Worm (Caenorhabditis elegans) whole organism, young adult: ENCODE data around the gene col-73.

Experiments
- C06A6.2 ChIP-seq: fragments of 200-800 bp; sonication (Bioruptor generic); conservative IDR thresholded peaks from 2 replicates; pipeline ENCODE4 v1.3.6; 2022; ENCODE audit warnings: missing genetic modification characterization, missing compliant biosample characterization
- C17E4.6 ChIP-seq: fragments of 200-800 bp; sonication (Bioruptor generic); IDR thresholded peaks from 2 replicates; pipeline ENCODE4 v1.3.6; 2022; ENCODE audit warnings: missing genetic modification reagents, missing genetic modification characterization, missing compliant biosample characterization
- F10E7.11 ChIP-seq: sonication (generic microtip); optimal IDR thresholded peaks from 2 replicates; lab custom pipeline; 2017; ENCODE audit warnings: mild to moderate bottlenecking, missing genetic modification characterization, moderate library complexity, missing compliant biosample characterization
- F23B12.7 ChIP-seq: sonication (generic microtip); optimal IDR thresholded peaks from 2 replicates; lab custom pipeline; 2017; ENCODE audit warnings: missing genetic modification characterization, mild to moderate bottlenecking, missing compliant biosample characterization, antibody characterized with exemption, moderate library complexity; ENCODE audit not compliant: insufficient read depth
- F52B5.7 ChIP-seq: sonication (generic microtip); optimal IDR thresholded peaks from 2 replicates; lab custom pipeline; 2016; ENCODE audit warnings: mild to moderate bottlenecking, missing genetic modification characterization, missing compliant biosample characterization
- F55B11.4 ChIP-seq: sonication (generic microtip); optimal IDR thresholded peaks from 2 replicates; lab custom pipeline; 2016; ENCODE audit warnings: missing compliant biosample characterization, missing genetic modification characterization, borderline replicate concordance; ENCODE audit not compliant: insufficient read depth
- F57A8.1 ChIP-seq: fragments of 200-800 bp; sonication (Bioruptor generic); optimal IDR thresholded peaks from 2 replicates; lab custom pipeline; 2018; ENCODE audit warnings: mild to moderate bottlenecking, missing genetic modification characterization, moderate library complexity, missing compliant biosample characterization
- F57C9.4 ChIP-seq: sonication (generic microtip); optimal IDR thresholded peaks from 2 replicates; lab custom pipeline; 2017; ENCODE audit warnings: mild to moderate bottlenecking, missing genetic modification characterization, missing compliant biosample characterization
- Y53F4B.3 ChIP-seq: fragments of 200-800 bp; sonication (Bioruptor generic); IDR thresholded peaks from 2 replicates; pipeline ENCODE4 v1.3.6; 2022; ENCODE audit warnings: missing genetic modification reagents, missing genetic modification characterization, missing compliant biosample characterization
- Y53G8AR.9 ChIP-seq: fragments of 200-800 bp; sonication (Bioruptor generic); conservative IDR thresholded peaks from 2 replicates; pipeline ENCODE4 v1.3.6; 2022; ENCODE audit warnings: missing genetic modification reagents, missing genetic modification characterization, missing compliant biosample characterization
- Y79H2A.3 ChIP-seq: fragments of 200-800 bp; sonication (Bioruptor generic); conservative IDR thresholded peaks from 2 replicates; pipeline ENCODE4 v1.3.6; 2022; ENCODE audit warnings: missing genetic modification reagents, missing genetic modification characterization, missing compliant biosample characterization
- akir-1 ChIP-seq: fragments of 200-800 bp; sonication (Bioruptor generic); optimal IDR thresholded peaks from 2 replicates; lab custom pipeline; 2018; ENCODE audit warnings: mild to moderate bottlenecking, missing genetic modification characterization, moderate library complexity, missing compliant biosample characterization
- aptf-3 ChIP-seq: fragments of 200-800 bp; sonication (Bioruptor generic); IDR thresholded peaks from 2 replicates; pipeline ENCODE4 v1.3.6; 2022; ENCODE audit warnings: missing genetic modification characterization, missing compliant biosample characterization
- atf-7 ChIP-seq: sonication (generic microtip); optimal IDR thresholded peaks from 2 replicates; lab custom pipeline; 2017; ENCODE audit warnings: mild to moderate bottlenecking, missing genetic modification characterization, missing compliant biosample characterization
- athp-1 ChIP-seq: sonication (generic microtip); optimal IDR thresholded peaks from 2 replicates; lab custom pipeline; 2017; ENCODE audit warnings: mild to moderate bottlenecking, missing genetic modification characterization, missing compliant biosample characterization
- attf-3 ChIP-seq: fragments of 200-800 bp; sonication (Bioruptor generic); conservative IDR thresholded peaks from 2 replicates; pipeline ENCODE4 v1.3.6; 2022; ENCODE audit warnings: missing genetic modification reagents, missing genetic modification characterization, missing compliant biosample characterization
- attf-6 ChIP-seq: fragments of 200-800 bp; sonication (Bioruptor generic); IDR thresholded peaks from 2 replicates; pipeline ENCODE4 v1.3.6; 2022; ENCODE audit warnings: missing genetic modification reagents, missing genetic modification characterization, missing compliant biosample characterization
- ceh-40 ChIP-seq: fragments of 200-800 bp; sonication (Bioruptor generic); IDR thresholded peaks from 2 replicates; pipeline ENCODE4 v1.3.6; 2022; ENCODE audit warnings: missing genetic modification characterization, missing compliant biosample characterization
- ceh-58 ChIP-seq: fragments of 200-800 bp; sonication (Bioruptor generic); IDR thresholded peaks from 2 replicates; pipeline ENCODE4 v1.3.6; 2022; ENCODE audit warnings: missing genetic modification characterization, missing compliant biosample characterization
- ceh-79 ChIP-seq: sonication (generic microtip); optimal IDR thresholded peaks from 2 replicates; lab custom pipeline; 2017; ENCODE audit warnings: mild to moderate bottlenecking, missing genetic modification characterization, missing compliant biosample characterization
- ceh-91 ChIP-seq: fragments of 200-800 bp; sonication (Bioruptor generic); IDR thresholded peaks from 2 replicates; pipeline ENCODE4 v1.3.6; 2022; ENCODE audit warnings: missing genetic modification reagents, missing genetic modification characterization, missing compliant biosample characterization
- dox-1 ChIP-seq: fragments of 200-800 bp; sonication (Bioruptor generic); IDR thresholded peaks from 2 replicates; pipeline ENCODE4 v1.3.6; 2022; ENCODE audit warnings: missing genetic modification reagents, missing genetic modification characterization, missing compliant biosample characterization
- dpff-1 ChIP-seq: sonication (generic microtip); optimal IDR thresholded peaks from 2 replicates; lab custom pipeline; 2017; ENCODE audit warnings: mild to moderate bottlenecking, missing genetic modification characterization, missing compliant biosample characterization
- egl-18 ChIP-seq: fragments of 200-800 bp; sonication (Bioruptor generic); IDR thresholded peaks from 2 replicates; pipeline ENCODE4 v1.3.6; 2022; ENCODE audit warnings: missing genetic modification reagents, missing genetic modification characterization, missing compliant biosample characterization
- egl-44 ChIP-seq: fragments of 200-800 bp; sonication (Bioruptor generic); IDR thresholded peaks from 2 replicates; pipeline ENCODE4 v1.3.6; 2022; ENCODE audit warnings: missing genetic modification reagents, missing genetic modification characterization, missing compliant biosample characterization
- egrh-3 ChIP-seq: fragments of 200-800 bp; sonication (Bioruptor generic); IDR thresholded peaks from 2 replicates; pipeline ENCODE4 v1.3.6; 2022; ENCODE audit warnings: missing genetic modification reagents, missing genetic modification characterization, missing compliant biosample characterization
- hlh-26 ChIP-seq: fragments of 200-800 bp; sonication (Bioruptor generic); conservative IDR thresholded peaks from 2 replicates; pipeline ENCODE4 v1.3.6; 2022; ENCODE audit warnings: missing genetic modification reagents, missing genetic modification characterization, missing compliant biosample characterization
- hmg-1.2 ChIP-seq: fragments of 200-800 bp; sonication (Bioruptor generic); IDR thresholded peaks from 2 replicates; pipeline ENCODE4 v1.3.6; 2022; ENCODE audit warnings: missing genetic modification reagents, missing genetic modification characterization, missing compliant biosample characterization
- hsf-1 ChIP-seq: fragments of 200-800 bp; sonication (Bioruptor generic); IDR thresholded peaks from 2 replicates; pipeline ENCODE4 v1.3.6; 2022; ENCODE audit warnings: missing genetic modification reagents, missing genetic modification characterization, missing compliant biosample characterization
- lin-40 ChIP-seq: sonication (generic microtip); optimal IDR thresholded peaks from 2 replicates; lab custom pipeline; 2016; ENCODE audit warnings: missing genetic modification characterization, mild to moderate bottlenecking, missing compliant biosample characterization, missing genotype, missing genetic modification reagents
- lsl-1 ChIP-seq: fragments of 200-800 bp; sonication (Bioruptor generic); optimal IDR thresholded peaks from 2 replicates; lab custom pipeline; 2018; ENCODE audit warnings: mild to moderate bottlenecking, missing genetic modification characterization, moderate library complexity, missing compliant biosample characterization
- madf-3 ChIP-seq: fragments of 200-800 bp; sonication (Bioruptor generic); IDR thresholded peaks from 2 replicates; pipeline ENCODE4 v1.3.6; 2022; ENCODE audit warnings: missing genetic modification reagents, missing genetic modification characterization, missing compliant biosample characterization
- mxl-1 ChIP-seq: sonication (generic microtip); optimal IDR thresholded peaks from 2 replicates; lab custom pipeline; 2016; ENCODE audit warnings: missing genetic modification characterization, missing compliant biosample characterization
- nfya-1 ChIP-seq: sonication (generic microtip); optimal IDR thresholded peaks from 2 replicates; lab custom pipeline; 2017; ENCODE audit warnings: antibody characterized with exemption, missing compliant biosample characterization, missing genetic modification characterization, borderline replicate concordance; ENCODE audit not compliant: insufficient read depth
- nfya-2 ChIP-seq: fragments of 200-800 bp; sonication (Bioruptor generic); IDR thresholded peaks from 2 replicates; pipeline ENCODE4 v1.3.6; 2022; ENCODE audit warnings: missing genetic modification reagents, missing genetic modification characterization, missing compliant biosample characterization
- nhr-179 ChIP-seq: sonication (generic microtip); optimal IDR thresholded peaks from 2 replicates; lab custom pipeline; 2016; ENCODE audit warnings: mild to moderate bottlenecking, missing genetic modification characterization, missing compliant biosample characterization
- nhr-27 ChIP-seq: fragments of 200-800 bp; sonication (Bioruptor generic); optimal IDR thresholded peaks from 2 replicates; lab custom pipeline; 2018; ENCODE audit warnings: mild to moderate bottlenecking, missing genetic modification characterization, moderate library complexity, missing compliant biosample characterization
- nhr-90 ChIP-seq: sonication (generic microtip); optimal IDR thresholded peaks from 2 replicates; lab custom pipeline; 2016; ENCODE audit warnings: missing genotype, mild to moderate bottlenecking, missing genetic modification characterization, missing compliant biosample characterization
- pbrm-1 ChIP-seq: fragments of 200-800 bp; sonication (Bioruptor generic); IDR thresholded peaks from 2 replicates; pipeline ENCODE4 v1.3.6; 2022; ENCODE audit warnings: missing genetic modification reagents, missing genetic modification characterization, missing compliant biosample characterization
- sdz-38 ChIP-seq: sonication (generic microtip); optimal IDR thresholded peaks from 2 replicates; lab custom pipeline; 2016; ENCODE audit warnings: missing genotype, missing genetic modification characterization, missing compliant biosample characterization
- snpc-1.1 ChIP-seq: sonication (generic microtip); optimal IDR thresholded peaks from 2 replicates; lab custom pipeline; 2017; ENCODE audit warnings: missing genetic modification characterization, mild to moderate bottlenecking, missing compliant biosample characterization, antibody characterized with exemption, moderate library complexity, missing genotype, missing genetic modification reagents; ENCODE audit not compliant: insufficient read depth
- snpc-4 ChIP-seq, 5 experiments: fragments of 150-350 bp in 1 of 5; sonication (generic microtip) in 4 of 5; optimal IDR thresholded peaks; 2 replicates each; lab custom pipeline; 2014 to 2018; ENCODE audit warnings: missing genetic modification characterization in 5 of 5, missing biosample characterization in 3 of 5, antibody characterized with exemption in 2 of 5, mild to moderate bottlenecking in 2 of 5, missing compliant biosample characterization in 2 of 5, missing genotype in 2 of 5, moderate library complexity in 2 of 5, missing genetic modification reagents in 1 of 5
- tbx-9 ChIP-seq: sonication (generic microtip); optimal IDR thresholded peaks from 2 replicates; lab custom pipeline; 2016; ENCODE audit warnings: borderline replicate concordance, missing genetic modification characterization, inconsistent platforms, missing compliant biosample characterization
- xnd-1 ChIP-seq: sonication (generic microtip); optimal IDR thresholded peaks from 2 replicates; lab custom pipeline; 2016; ENCODE audit warnings: missing genotype, missing genetic modification reagents, missing genetic modification characterization, missing compliant biosample characterization
- ztf-25 ChIP-seq: fragments of 200-800 bp; sonication (Bioruptor generic); IDR thresholded peaks from 2 replicates; pipeline ENCODE4 v1.3.6; 2022; ENCODE audit warnings: missing genetic modification reagents, missing genetic modification characterization, missing compliant biosample characterization
- ztf-28 ChIP-seq: fragments of 200-800 bp; sonication (Bioruptor generic); IDR thresholded peaks from 2 replicates; pipeline ENCODE4 v1.3.6; 2022; ENCODE audit warnings: missing genetic modification reagents, missing genetic modification characterization, missing compliant biosample characterization
- ztf-6 ChIP-seq: fragments of 200-800 bp; sonication (Bioruptor generic); IDR thresholded peaks from 2 replicates; pipeline ENCODE4 v1.3.6; 2022; ENCODE audit warnings: missing genetic modification reagents, missing genetic modification characterization, missing compliant biosample characterization

Gene col-73

DNA sequence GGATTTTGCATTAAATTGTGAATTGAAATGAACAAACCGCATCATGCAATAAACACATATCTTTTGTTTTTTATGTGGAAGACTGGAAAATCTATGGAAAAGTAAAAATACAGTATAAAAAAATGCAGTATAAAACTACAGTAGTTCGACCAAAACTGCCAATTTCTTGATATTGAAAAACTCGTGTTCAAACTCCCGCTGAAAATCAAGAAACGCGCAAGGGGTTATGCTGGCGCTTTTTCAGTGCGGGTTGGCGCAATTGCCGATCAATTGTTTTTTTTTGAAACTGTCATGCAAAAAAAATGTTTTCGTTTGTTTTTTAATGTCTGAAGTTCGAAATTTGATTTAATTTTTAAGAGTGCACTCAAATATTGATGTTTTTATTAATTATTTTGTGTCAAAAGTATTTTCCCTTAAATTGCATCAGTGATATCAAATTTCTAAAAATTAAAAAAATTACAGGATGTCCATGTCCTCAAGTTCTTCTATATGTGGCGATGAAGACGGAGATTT lies 21.3 kb downstream of the col-73 start, which contains the start of gene dnj-9 (continued):
- TF ChIP-seq nhr-90 (no peak), pbrm-1 (peak; percentile 91), F10E7.11 (tag; lab: Kevin White, UChicago) (no peak), dox-1 (GFP tag; lab: Robert Waterston, UW) (peak; percentile 95), nhr-179 (tag; lab: Kevin White, UChicago) (no peak), F52B5.7 (tag; lab: Kevin White, UChicago) (no peak), aptf-3 (no peak), egl-18 (GFP tag; lab: Robert Waterston, UW) (peak; percentile 72; the same call in 1 of the 2 replicates), athp-1 (peak; percentile 66), nhr-27 (tag; lab: Kevin White, UChicago) (peak; percentile 41), mxl-1 (tag; lab: Kevin White, UChicago) (no peak), F57C9.4 (tag; lab: Kevin White, UChicago) (no peak), xnd-1 (peak; percentile 83), hsf-1 (GFP tag; lab: Robert Waterston, UW) (peak; percentile 88), ztf-6 (GFP tag; lab: Robert Waterston, UW) (no peak), nfya-1 (tag; lab: Kevin White, UChicago) (no peak), tbx-9 (no peak), hlh-26 (GFP tag; lab: Robert Waterston, UW) (no peak), ceh-40 (GFP tag; lab: Robert Waterston, UW) (peak; percentile 51; the same call in 1 of the 2 replicates), ceh-91 (GFP tag; lab: Robert Waterston, UW) (peak; percentile 69), egrh-3 (GFP tag; lab: Robert Waterston, UW) (no peak), Y79H2A.3 (GFP tag; lab: Robert Waterston, UW) (0 out of 2 replicates have a peak, but pooled peaks have one; percentile 11), madf-3 (GFP tag; lab: Robert Waterston, UW) (peak; percentile 92), nfya-2 (GFP tag; lab: Robert Waterston, UW) (no peak), attf-6 (GFP tag; lab: Robert Waterston, UW) (peak; percentile 73), ztf-28 (GFP tag; lab: Robert Waterston, UW) (no peak), dpff-1 (tag; lab: Kevin White, UChicago) (no peak), egl-44 (GFP tag; lab: Robert Waterston, UW) (peak; percentile 82; the same call in 1 of the 2 replicates), lin-40 (tag; lab: Kevin White, UChicago) (peak; percentile 97), F55B11.4 (tag; lab: Kevin White, UChicago) (no peak), akir-1 (GFP tag; lab: Kevin White, UChicago) (no peak), ztf-25 (GFP tag; lab: Robert Waterston, UW) (0 out of 2 replicates have a peak, but pooled peaks have one; percentile 41), attf-3 (peak; percentile 68), F23B12.7 (tag; lab: Kevin White, UChicago) (peak; percentile 92), C06A6.2 (peak; percentile 91), Y53F4B.3 (GFP tag; lab: Robert Waterston, UW) (no peak), sdz-38 (tag; lab: Kevin White, UChicago) (no peak), F57A8.1 (peak; percentile 35), hmg-1.2 (peak; percentile 73), Y53G8AR.9 (GFP tag; lab: Robert Waterston, UW) (peak; percentile 98), lsl-1 (GFP tag; lab: Kevin White, UChicago) (peak; percentile 82), C17E4.6 (peak; percentile 88), snpc-1.1 (peak; percentile 28), ceh-58 (GFP tag; lab: Robert Waterston, UW) (no peak), snpc-4 (GFP tag; optimal IDR thresholded peaks at IDR 0.05; lab: Kevin White, UChicago) (peak; percentile 74), snpc-4 (tag; optimal IDR thresholded peaks at IDR 0.05; lab: Kevin White, UChicago) (peak in 3 of 4 experiments; percentile 82 to 86 (median 84)), atf-7 (tag; lab: Kevin White, UChicago) (peak; percentile 82), ceh-79 (tag; lab: Kevin White, UChicago) (no peak)
